Fruit fly (Drosophila melanogaster) whole organism, wandering third instar larva: ENCODE results near the gene Suv3.
A peak's percentile ranks its signal among the peaks of the same experiment; 100 is the strongest.

Experiments used
- CG32264 ChIP-seq: fragments of 200-800 bp; sonication (Bioruptor generic); optimal IDR thresholded peaks from 2 replicates; lab custom pipeline; 2016; ENCODE audit warnings: missing biosample characterization, missing genetic modification characterization
- Dfd ChIP-seq: fragments of >200 bp; optimal IDR thresholded peaks from 2 replicates; lab custom pipeline; 2017; ENCODE audit warnings: missing biosample characterization, missing genetic modification characterization
- Dif ChIP-seq: fragments of 200-275, 200-300 bp; sonication (Bioruptor generic); optimal IDR thresholded peaks from 2 replicates; lab custom pipeline; 2018; ENCODE audit warnings: missing biosample characterization, missing genetic modification characterization; ENCODE audit not compliant: partially characterized antibody
- GATAd ChIP-seq: sonication (Bioruptor generic); optimal IDR thresholded peaks from 2 replicates; lab custom pipeline; 2016; ENCODE audit warnings: missing biosample characterization, missing genetic modification characterization
- Hr78 ChIP-seq: fragments of >200 bp; optimal IDR thresholded peaks from 2 replicates; lab custom pipeline; 2017; ENCODE audit warnings: missing biosample characterization, missing genetic modification characterization
- Hr83 ChIP-seq: fragments of 200-300 bp; sonication (Bioruptor generic); optimal IDR thresholded peaks from 2 replicates; lab custom pipeline; 2016; ENCODE audit warnings: missing biosample characterization, mild to moderate bottlenecking, missing genetic modification characterization, moderate library complexity; ENCODE audit not compliant: poor library complexity, severe bottlenecking
- Jra ChIP-seq: sonication (Bioruptor generic); optimal IDR thresholded peaks from 2 replicates; lab custom pipeline; 2016; ENCODE audit warnings: missing biosample characterization, missing genetic modification characterization
- N ChIP-seq: fragments of >200 bp; optimal IDR thresholded peaks from 2 replicates; lab custom pipeline; 2018; ENCODE audit warnings: missing biosample characterization, missing external identifiers, missing genetic modification characterization
- OdsH ChIP-seq: fragments of 200-800 bp; sonication (Bioruptor generic); optimal IDR thresholded peaks from 2 replicates; lab custom pipeline; 2016; ENCODE audit warnings: missing biosample characterization, mild to moderate bottlenecking, missing genetic modification characterization
- Rel ChIP-seq, 2 experiments: fragments of 200-800 bp; sonication (Bioruptor generic) in 1 of 2; optimal IDR thresholded peaks; 2 replicates in 1 of 2; 3 replicates in 1 of 2; lab custom pipeline; 2016 to 2019; ENCODE audit warnings: mild to moderate bottlenecking in 2 of 2, missing biosample characterization in 2 of 2, missing genetic modification characterization in 2 of 2, moderate library complexity in 1 of 2
- Sp1 ChIP-seq: fragments of 200-800 bp; sonication (Bioruptor generic); optimal IDR thresholded peaks from 3 replicates; lab custom pipeline; 2019; ENCODE audit warnings: missing biosample characterization, mild to moderate bottlenecking, missing genetic modification characterization, moderate library complexity
- Vsx2 ChIP-seq: fragments of 200-300, 225-300 bp; sonication (Bioruptor generic); optimal IDR thresholded peaks from 2 replicates; lab custom pipeline; 2018; ENCODE audit warnings: missing biosample characterization, missing genetic modification characterization; ENCODE audit not compliant: partially characterized antibody
- brk ChIP-seq: fragments of 200-800 bp; sonication (Bioruptor generic); optimal IDR thresholded peaks from 2 replicates; lab custom pipeline; 2016; ENCODE audit warnings: missing biosample characterization, mild to moderate bottlenecking, missing genetic modification characterization
- dl ChIP-seq, 2 experiments: fragments of 175-275, 200-275 bp in 1 of 2; fragments of 200-275 bp in 1 of 2; sonication (Bioruptor generic); optimal IDR thresholded peaks; lab custom pipeline; 2018; ENCODE audit warnings: mild to moderate bottlenecking in 2 of 2, missing biosample characterization in 2 of 2, missing genetic modification characterization in 2 of 2, moderate library complexity in 2 of 2; ENCODE audit not compliant: partially characterized antibody in 2 of 2, insufficient read depth in 1 of 2
- dsf ChIP-seq: sonication (Bioruptor generic); optimal IDR thresholded peaks from 2 replicates; lab custom pipeline; 2016; ENCODE audit warnings: missing biosample characterization, missing genetic modification characterization, borderline replicate concordance
- ey ChIP-seq: fragments of 200-800 bp; sonication (Bioruptor generic); optimal IDR thresholded peaks from 2 replicates; lab custom pipeline; 2016; ENCODE audit warnings: missing biosample characterization, missing genetic modification characterization
- foxo ChIP-seq, 2 experiments: fragments of 200-800 bp; sonication (Bioruptor generic); optimal IDR thresholded peaks; 2 replicates in 1 of 2; 3 replicates in 1 of 2; lab custom pipeline; 2016 to 2017; ENCODE audit warnings: missing biosample characterization in 2 of 2, missing genetic modification characterization in 2 of 2
- fru ChIP-seq: fragments of 200-800 bp; sonication (Bioruptor generic); optimal IDR thresholded peaks from 3 replicates; lab custom pipeline; 2016; ENCODE audit warnings: missing biosample characterization, mild to moderate bottlenecking, missing genetic modification characterization
- h ChIP-seq: fragments of 200-800 bp; sonication (Bioruptor generic); optimal IDR thresholded peaks from 3 replicates; lab custom pipeline; 2016; ENCODE audit warnings: missing biosample characterization, mild to moderate bottlenecking, missing genetic modification characterization
- rgr ChIP-seq: fragments of 200-800 bp; sonication (Bioruptor generic); optimal IDR thresholded peaks from 3 replicates; lab custom pipeline; 2016; ENCODE audit warnings: missing biosample characterization, mild to moderate bottlenecking, missing genetic modification characterization
- sage ChIP-seq: fragments of 200-800 bp; sonication (Bioruptor generic); optimal IDR thresholded peaks from 2 replicates; lab custom pipeline; 2016; ENCODE audit warnings: missing biosample characterization, mild to moderate bottlenecking, missing genetic modification characterization
- sv ChIP-seq: fragments of 200-800 bp; sonication (Bioruptor generic); optimal IDR thresholded peaks from 3 replicates; lab custom pipeline; 2016; ENCODE audit warnings: missing biosample characterization, missing genetic modification characterization
- usp ChIP-seq: fragments of >200 bp; optimal IDR thresholded peaks from 2 replicates; lab custom pipeline; 2017; ENCODE audit warnings: missing biosample characterization, missing genetic modification characterization

Suv3 gene

DNA sequence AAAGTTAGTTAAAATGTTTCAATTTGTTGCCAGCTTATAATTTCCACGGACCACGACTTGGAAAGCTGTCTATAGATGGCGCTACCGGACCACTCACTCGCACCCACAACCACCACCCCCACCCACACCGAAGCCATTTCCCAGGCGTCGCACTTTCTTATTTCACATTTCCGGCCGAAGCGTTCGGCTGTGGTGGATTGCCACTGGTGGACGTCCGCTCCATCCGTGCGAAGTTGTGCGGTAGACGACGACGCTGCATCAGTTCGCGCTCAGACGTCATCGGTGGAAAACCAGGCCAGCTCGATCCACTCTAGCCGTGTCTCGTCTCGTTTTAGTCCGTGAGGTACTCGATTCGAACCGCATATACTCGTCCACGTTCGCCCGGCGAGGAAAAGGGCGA, 48.3 kb downstream of the Suv3 start, which contains the start of gene CG1090:
Gene CG1090, plus strand, starts transcription at position 259 of the 400 bp plus-strand sequence.
- TF ChIP-seq Rel (GFP tag; optimal IDR thresholded peaks at IDR 0.05; lab: Kevin White, UChicago) (no peak), Rel (tag; optimal IDR thresholded peaks at IDR 0.05; lab: Kevin White, UChicago) (no peak), Dif (GFP tag; lab: Kevin White, UChicago) (no peak), CG32264 (GFP tag; lab: Kevin White, UChicago) (no peak), Hr78 (GFP tag; lab: Kevin White, UChicago) (no peak), Hr83 (no peak), Sp1 (GFP tag; lab: Kevin White, UChicago) (no peak), h (no peak), rgr (GFP tag; lab: Kevin White, UChicago) (no peak), fru (GFP tag; lab: Kevin White, UChicago) (no peak), brk (no peak), sv (GFP tag; lab: Kevin White, UChicago) (no peak), foxo (GFP tag; optimal IDR thresholded peaks at IDR 0.05; lab: Kevin White, UChicago) (no peak), dl (GFP tag; optimal IDR thresholded peaks at IDR 0.05; lab: Kevin White, UChicago; ENCODE audit: insufficient read depth in 1 of 2, partially characterized antibody in 2 of 2) (no peak), dsf (GFP tag; lab: Kevin White, UChicago) (no peak), OdsH (GFP tag; lab: Kevin White, UChicago) (no peak)
- TF ChIP-seq, all 38 proteins: peak for 0

DNA sequence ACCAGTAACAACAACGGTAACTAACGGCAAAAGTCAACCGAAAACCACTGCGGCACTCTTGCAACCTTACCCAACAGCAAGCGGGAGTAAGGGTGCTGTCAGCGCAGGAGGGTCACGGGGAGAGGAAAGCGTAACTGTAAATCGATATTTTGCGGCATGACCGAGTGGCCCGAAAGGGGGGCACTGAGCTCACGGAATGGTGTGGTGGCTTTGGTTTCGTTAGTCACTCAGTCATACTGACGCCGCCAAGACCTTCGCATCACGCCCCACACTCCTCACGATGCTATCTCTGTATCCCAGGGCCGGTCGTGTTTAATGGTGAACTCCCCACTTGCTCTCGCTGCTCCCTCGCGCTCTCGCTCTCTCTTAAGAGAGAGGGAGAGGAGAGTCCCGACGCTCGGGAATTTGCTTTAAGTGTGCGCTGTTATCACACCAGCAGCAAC, 49.3 kb downstream of the Suv3 start:
- no peak for TF ChIP-seq sage
- no peak for TF ChIP-seq OdsH (GFP tag; lab: Kevin White, UChicago)
- TF ChIP-seq h: peak; percentile 16
- no peak for TF ChIP-seq foxo (GFP tag; optimal IDR thresholded peaks at IDR 0.05; lab: Kevin White, UChicago)
- TF ChIP-seq sv (GFP tag; lab: Kevin White, UChicago): no peak
- peak; percentile 20 for TF ChIP-seq Vsx2 (GFP tag; lab: Kevin White, UChicago)
- peak; percentile 54 to 85 for TF ChIP-seq dl (GFP tag; optimal IDR thresholded peaks at IDR 0.05; lab: Kevin White, UChicago; ENCODE audit: insufficient read depth in 1 of 2, partially characterized antibody in 2 of 2)
- TF ChIP-seq usp: no peak
- no peak for TF ChIP-seq N (GFP tag; lab: Kevin White, UChicago)
- peak; percentile 38 for TF ChIP-seq Hr83
- TF ChIP-seq Dif (GFP tag; lab: Kevin White, UChicago): peak; percentile 92
- TF ChIP-seq GATAd (GFP tag; lab: Kevin White, UChicago): no peak
- peak; percentile 7 for TF ChIP-seq Jra (GFP tag; lab: Kevin White, UChicago)

DNA sequence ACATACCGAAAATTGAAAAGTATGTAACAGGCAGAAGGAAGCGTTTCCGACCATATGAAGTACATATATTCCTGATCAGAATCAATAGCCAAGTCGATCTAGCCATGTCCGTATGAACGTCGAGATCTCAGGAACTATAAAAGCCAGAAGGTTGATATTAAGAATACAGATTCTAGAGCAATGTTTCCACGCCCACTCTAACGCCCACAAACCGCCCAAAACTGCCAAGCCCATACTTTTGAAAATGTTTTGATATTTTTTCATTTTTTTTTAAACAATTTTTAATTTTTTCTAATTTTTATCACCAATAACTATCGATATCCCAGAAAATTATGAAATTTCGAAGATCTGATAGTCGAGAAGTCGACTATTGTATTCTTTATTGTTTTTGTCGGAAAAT, 50.7 kb downstream of the Suv3 start:
- TF ChIP-seq Dfd (GFP tag; lab: Kevin White, UChicago) (peak; percentile 90), ey (GFP tag; lab: Kevin White, UChicago) (no peak)
